Worm (Caenorhabditis elegans) whole organism, late embryonic: Measurements from ENCODE around the gene K07F5.15.
A peak's percentile ranks its signal among the peaks of the same experiment; 100 is the strongest.

Experiments used
- C38D4.7 ChIP-seq: fragments of 200-800 bp; sonication (Bioruptor generic); optimal IDR thresholded peaks from 2 replicates; lab custom pipeline; 2018; ENCODE audit warnings: mild to moderate bottlenecking, missing genetic modification characterization, moderate library complexity, missing compliant biosample characterization
- F13H6.1 ChIP-seq: sonication (generic microtip); optimal IDR thresholded peaks from 2 replicates; lab custom pipeline; 2016; ENCODE audit warnings: missing genetic modification characterization, missing compliant biosample characterization
- ahr-1 ChIP-seq: sonication (generic microtip); optimal IDR thresholded peaks from 2 replicates; lab custom pipeline; 2016; ENCODE audit warnings: missing genetic modification characterization, missing compliant biosample characterization
- ama-1 ChIP-seq: fragments of 150-350 bp; optimal IDR thresholded peaks from 2 replicates; lab custom pipeline; 2014
- ceh-14 ChIP-seq: sonication (generic microtip); optimal IDR thresholded peaks from 2 replicates; lab custom pipeline; 2016; ENCODE audit warnings: missing genotype, missing genetic modification characterization, missing compliant biosample characterization
- ceh-2 ChIP-seq: sonication (generic microtip); optimal IDR thresholded peaks from 2 replicates; lab custom pipeline; 2016; ENCODE audit warnings: missing genotype, missing genetic modification characterization, missing compliant biosample characterization
- ceh-24 ChIP-seq: sonication (generic microtip); optimal IDR thresholded peaks from 2 replicates; lab custom pipeline; 2016; ENCODE audit warnings: mild to moderate bottlenecking, missing genetic modification characterization, missing compliant biosample characterization
- ceh-45 ChIP-seq: fragments of 200-800 bp; sonication (Bioruptor generic); IDR thresholded peaks from 2 replicates; pipeline ENCODE4 v1.3.6; 2022; ENCODE audit warnings: missing genetic modification reagents, missing genetic modification characterization, missing compliant biosample characterization
- ceh-48 ChIP-seq: sonication (generic microtip); optimal IDR thresholded peaks from 2 replicates; lab custom pipeline; 2016; ENCODE audit warnings: missing genetic modification characterization, inconsistent platforms, missing compliant biosample characterization
- ceh-9 ChIP-seq: sonication (generic microtip); optimal IDR thresholded peaks from 2 replicates; lab custom pipeline; 2016; ENCODE audit warnings: mild to moderate bottlenecking, missing genetic modification characterization, inconsistent platforms, missing compliant biosample characterization
- che-1 ChIP-seq: sonication (generic microtip); optimal IDR thresholded peaks from 2 replicates; lab custom pipeline; 2016; ENCODE audit warnings: mild to moderate bottlenecking, missing genetic modification characterization, missing compliant biosample characterization
- dmd-4 ChIP-seq: sonication (generic microtip); optimal IDR thresholded peaks from 2 replicates; lab custom pipeline; 2016; ENCODE audit warnings: borderline replicate concordance, missing genetic modification characterization, missing compliant biosample characterization
- elt-2 ChIP-seq: sonication (generic microtip); optimal IDR thresholded peaks from 2 replicates; lab custom pipeline; 2016; ENCODE audit warnings: missing genetic modification reagents, missing genetic modification characterization, missing compliant biosample characterization
- elt-4 ChIP-seq: sonication (generic microtip); optimal IDR thresholded peaks from 2 replicates; lab custom pipeline; 2016; ENCODE audit warnings: missing genetic modification characterization, missing compliant biosample characterization
- ets-4 ChIP-seq: sonication (generic microtip); optimal IDR thresholded peaks from 2 replicates; lab custom pipeline; 2016; ENCODE audit warnings: missing genetic modification characterization, missing compliant biosample characterization
- eyg-1 ChIP-seq: sonication (generic microtip); optimal IDR thresholded peaks from 2 replicates; lab custom pipeline; 2016; ENCODE audit warnings: missing genotype, missing genetic modification characterization, missing compliant biosample characterization
- fax-1 ChIP-seq: sonication (generic microtip); optimal IDR thresholded peaks from 2 replicates; lab custom pipeline; 2016; ENCODE audit warnings: missing genotype, missing genetic modification characterization, missing compliant biosample characterization
- fkh-6 ChIP-seq: sonication (generic microtip); optimal IDR thresholded peaks from 2 replicates; lab custom pipeline; 2016; ENCODE audit warnings: missing genetic modification characterization, missing compliant biosample characterization
- hlh-13 ChIP-seq: fragments of 200-800 bp; sonication (Bioruptor generic); optimal IDR thresholded peaks from 2 replicates; lab custom pipeline; 2018; ENCODE audit warnings: mild to moderate bottlenecking, missing genetic modification characterization, missing compliant biosample characterization
- hlh-15 ChIP-seq: sonication (generic microtip); optimal IDR thresholded peaks from 2 replicates; lab custom pipeline; 2016; ENCODE audit warnings: missing genetic modification characterization, missing compliant biosample characterization
- hlh-30 ChIP-seq: sonication (generic microtip); optimal IDR thresholded peaks from 2 replicates; lab custom pipeline; 2017; ENCODE audit warnings: antibody characterized with exemption, missing genetic modification characterization, missing compliant biosample characterization; ENCODE audit not compliant: insufficient read depth
- hlh-6 ChIP-seq: sonication (generic microtip); optimal IDR thresholded peaks from 2 replicates; lab custom pipeline; 2016; ENCODE audit warnings: missing genotype, missing genetic modification characterization, missing compliant biosample characterization
- hlh-8 ChIP-seq: sonication (generic microtip); optimal IDR thresholded peaks from 2 replicates; lab custom pipeline; 2016; ENCODE audit warnings: missing genotype, missing genetic modification characterization, missing compliant biosample characterization
- lim-6 ChIP-seq: sonication (generic microtip); optimal IDR thresholded peaks from 2 replicates; lab custom pipeline; 2016; ENCODE audit warnings: missing genetic modification characterization, missing compliant biosample characterization
- madf-2 ChIP-seq: sonication (generic microtip); optimal IDR thresholded peaks from 2 replicates; lab custom pipeline; 2017; ENCODE audit warnings: missing genetic modification characterization, missing compliant biosample characterization
- mec-3 ChIP-seq: sonication (generic microtip); optimal IDR thresholded peaks from 2 replicates; lab custom pipeline; 2016; ENCODE audit warnings: borderline replicate concordance, missing genetic modification characterization, missing compliant biosample characterization
- nhr-11 ChIP-seq: fragments of 150-350 bp; optimal IDR thresholded peaks from 2 replicates; lab custom pipeline; 2014; ENCODE audit warnings: missing biosample characterization, missing genetic modification characterization
- pat-9 ChIP-seq: fragments of 200-800 bp; sonication (Bioruptor generic); optimal IDR thresholded peaks from 2 replicates; lab custom pipeline; 2018; ENCODE audit warnings: mild to moderate bottlenecking, missing genetic modification characterization, moderate library complexity, missing compliant biosample characterization
- pax-1 ChIP-seq: fragments of 150-350 bp; optimal IDR thresholded peaks from 2 replicates; lab custom pipeline; 2014; ENCODE audit warnings: missing biosample characterization, missing genetic modification characterization
- pha-4 ChIP-seq: fragments of 150-350 bp; optimal IDR thresholded peaks from 2 replicates; lab custom pipeline; 2018; ENCODE audit warnings: missing biosample characterization, missing genetic modification reagents, missing genetic modification characterization
- ref-2 ChIP-seq: sonication (generic microtip); optimal IDR thresholded peaks from 2 replicates; lab custom pipeline; 2016; ENCODE audit warnings: missing genetic modification characterization, missing compliant biosample characterization
- rnt-1 ChIP-seq: sonication (generic microtip); optimal IDR thresholded peaks from 2 replicates; lab custom pipeline; 2016; ENCODE audit warnings: missing genetic modification characterization, missing compliant biosample characterization
- sox-2 ChIP-seq: fragments of 200-800 bp; sonication (Bioruptor generic); IDR thresholded peaks from 2 replicates; pipeline ENCODE4 v1.3.6; 2022; ENCODE audit warnings: missing genetic modification reagents, missing genetic modification characterization, missing compliant biosample characterization
- syd-9 ChIP-seq: sonication (generic microtip); optimal IDR thresholded peaks from 2 replicates; lab custom pipeline; 2016; ENCODE audit warnings: mild to moderate bottlenecking, missing genetic modification characterization, moderate library complexity, missing compliant biosample characterization
- tbx-7 ChIP-seq: sonication (generic microtip); optimal IDR thresholded peaks from 2 replicates; lab custom pipeline; 2016; ENCODE audit warnings: missing genotype, missing genetic modification characterization, missing compliant biosample characterization
- unc-3 ChIP-seq, 2 experiments: fragments of 200-800 bp in 1 of 2; sonication (Bioruptor generic) in 1 of 2; sonication (generic microtip) in 1 of 2; conservative IDR thresholded peaks in 1 of 2; optimal IDR thresholded peaks in 1 of 2; 2 replicates each; pipeline versions ENCODE4 v1.3.6 to Lab custom; 2016 to 2022; ENCODE audit warnings: missing compliant biosample characterization in 2 of 2, missing genetic modification characterization in 2 of 2, missing genetic modification reagents in 1 of 2
- unc-42 ChIP-seq: sonication (generic microtip); optimal IDR thresholded peaks from 2 replicates; lab custom pipeline; 2016; ENCODE audit warnings: missing genotype, missing genetic modification characterization, missing compliant biosample characterization
- unc-86 ChIP-seq: sonication (generic microtip); optimal IDR thresholded peaks from 2 replicates; lab custom pipeline; 2016; ENCODE audit warnings: missing genetic modification characterization, missing compliant biosample characterization
- zip-5 ChIP-seq: sonication (generic microtip); optimal IDR thresholded peaks from 2 replicates; lab custom pipeline; 2016; ENCODE audit warnings: missing genetic modification characterization, missing compliant biosample characterization
- ztf-16 ChIP-seq: sonication (generic microtip); optimal IDR thresholded peaks from 2 replicates; lab custom pipeline; 2017; ENCODE audit warnings: missing genetic modification characterization, missing compliant biosample characterization

K07F5.15 gene

ce11 chrIV:9895088-9895487, 30.2 kb downstream of the K07F5.15 start, which contains the start of gene ssp-32:
ssp-32 (plus strand) TSS chrIV:9895388.
- TF ChIP-seq pat-9 (tag; lab: Kevin White, UChicago) (no peak), madf-2 (tag; lab: Kevin White, UChicago) (no peak), hlh-30 (tag; lab: Kevin White, UChicago) (no peak), tbx-7 (tag; lab: Kevin White, UChicago) (no peak), ztf-16 (tag; lab: Kevin White, UChicago) (no peak), fax-1 (tag; lab: Kevin White, UChicago) (no peak), unc-86 (tag; lab: Kevin White, UChicago) (no peak), pax-1 (tag; lab: Kevin White, UChicago) (no peak), ceh-24 (tag; lab: Kevin White, UChicago) (no peak), fkh-6 (no peak), hlh-13 (GFP tag; lab: Kevin White, UChicago) (no peak), dmd-4 (tag; lab: Kevin White, UChicago) (no peak), F13H6.1 (no peak)

- TF ChIP-seq ceh-24 (tag; lab: Kevin White, UChicago) (no peak), eyg-1 (tag; lab: Kevin White, UChicago) (no peak), F13H6.1 (no peak), ceh-48 (no peak), hlh-8 (tag; lab: Kevin White, UChicago) (no peak), unc-3 (GFP tag; conservative IDR thresholded peaks at IDR 0.05; lab: Robert Waterston, UW) (no peak), unc-3 (tag; optimal IDR thresholded peaks at IDR 0.05; lab: Kevin White, UChicago) (no peak), dmd-4 (tag; lab: Kevin White, UChicago) (no peak), tbx-7 (tag; lab: Kevin White, UChicago) (no peak), rnt-1 (tag; lab: Kevin White, UChicago) (no peak), pha-4 (tag; lab: Kevin White, UChicago) (no peak), che-1 (tag; lab: Kevin White, UChicago) (no peak), ref-2 (tag; lab: Kevin White, UChicago) (no peak), nhr-11 (no peak), sox-2 (no peak), ceh-9 (tag; lab: Kevin White, UChicago) (no peak), mec-3 (no peak), hlh-6 (no peak)
Observed at ce11 chrIV:9898712-9899111, 33.8 kb downstream of the K07F5.15 start, which contains the start of gene tbc-3. tbc-3 (plus strand) TSS chrIV:9899012.

ce11 chrIV:9899227-9899626, 34.3 kb downstream of the K07F5.15 start:
- TF ChIP-seq elt-4 (tag; lab: Kevin White, UChicago): no peak
- peak; percentile 95 for TF ChIP-seq unc-42
- TF ChIP-seq, all 69 proteins: peak for 1

ce11 chrIV:9903608-9904007, 38.7 kb downstream of the K07F5.15 start, which contains the start of gene best-13:
best-13 (plus strand) TSS chrIV:9903908.
- TF ChIP-seq elt-2 (tag; lab: Kevin White, UChicago) (no peak), mec-3 (no peak), ceh-2 (tag; lab: Kevin White, UChicago) (no peak), C38D4.7 (no peak), nhr-11 (no peak), hlh-15 (tag; lab: Kevin White, UChicago) (no peak), syd-9 (tag; lab: Kevin White, UChicago) (no peak), unc-3 (GFP tag; conservative IDR thresholded peaks at IDR 0.05; lab: Robert Waterston, UW) (no peak), unc-3 (tag; optimal IDR thresholded peaks at IDR 0.05; lab: Kevin White, UChicago) (no peak), tbx-7 (tag; lab: Kevin White, UChicago) (no peak), ahr-1 (tag; lab: Kevin White, UChicago) (no peak), ama-1 (no peak), ceh-45 (GFP tag; lab: Robert Waterston, UW) (no peak), lim-6 (tag; lab: Kevin White, UChicago) (no peak), zip-5 (no peak), ceh-14 (tag; lab: Kevin White, UChicago) (no peak), ets-4 (tag; lab: Kevin White, UChicago) (no peak), ceh-24 (tag; lab: Kevin White, UChicago) (no peak), eyg-1 (tag; lab: Kevin White, UChicago) (no peak), rnt-1 (tag; lab: Kevin White, UChicago) (no peak)
